Fruit fly (Drosophila melanogaster) whole organism, adult: ENCODE data around the gene alt.

Source experiments
- CG11617 ChIP-seq: fragments of 200-800 bp; sonication (Bioruptor generic); optimal IDR thresholded peaks from 2 replicates; lab custom pipeline; 2017; ENCODE audit warnings: mild to moderate bottlenecking, missing biosample characterization, missing genetic modification reagents, missing genetic modification characterization
- CG12768 ChIP-seq: fragments of 200-800 bp; sonication (Bioruptor generic); optimal IDR thresholded peaks from 2 replicates; lab custom pipeline; 2017; ENCODE audit warnings: missing biosample characterization, missing genetic modification characterization, mild to moderate bottlenecking, moderate library complexity, missing genetic modification reagents
- CG1620 ChIP-seq: fragments of 200-800 bp; sonication (Bioruptor generic); optimal IDR thresholded peaks from 2 replicates; lab custom pipeline; 2016; ENCODE audit warnings: missing biosample characterization, missing genetic modification characterization
- CG33017 ChIP-seq: fragments of 200-800 bp; sonication (Bioruptor generic); optimal IDR thresholded peaks from 2 replicates; lab custom pipeline; 2018; ENCODE audit warnings: missing biosample characterization, mild to moderate bottlenecking, missing genetic modification characterization, moderate library complexity
- CG7045 ChIP-seq: fragments of 200-800 bp; sonication (Bioruptor generic); optimal IDR thresholded peaks from 2 replicates; lab custom pipeline; 2017; ENCODE audit warnings: missing biosample characterization, mild to moderate bottlenecking, missing genetic modification characterization
- Clk ChIP-seq: fragments of 200-800 bp; sonication (Bioruptor generic); optimal IDR thresholded peaks from 2 replicates; lab custom pipeline; 2017; ENCODE audit warnings: missing biosample characterization, missing genetic modification characterization
- Crg-1 ChIP-seq: fragments of 200-800 bp; sonication (Bioruptor generic); optimal IDR thresholded peaks from 2 replicates; lab custom pipeline; 2016; ENCODE audit warnings: missing biosample characterization, missing genetic modification characterization
- Hr96 ChIP-seq: fragments of 200-800 bp; sonication (Bioruptor generic); optimal IDR thresholded peaks from 2 replicates; lab custom pipeline; 2016; ENCODE audit warnings: missing biosample characterization, missing genetic modification characterization
- Mnt ChIP-seq: fragments of 200-800 bp; sonication (Bioruptor generic); optimal IDR thresholded peaks from 2 replicates; lab custom pipeline; 2016; ENCODE audit warnings: missing biosample characterization, mild to moderate bottlenecking, missing genetic modification characterization
- cnc ChIP-seq, 2 experiments: fragments of >200 bp; optimal IDR thresholded peaks; 2 replicates each; lab custom pipeline; 2017
- kay ChIP-seq: fragments of 200-800 bp; sonication (Bioruptor generic); peaks from one replicate; lab custom pipeline; 2016; ENCODE audit warnings: missing biosample characterization, missing genetic modification characterization, borderline replicate concordance
- tj ChIP-seq: fragments of 200-800 bp; sonication (Bioruptor generic); optimal IDR thresholded peaks from 3 replicates; lab custom pipeline; 2017; ENCODE audit warnings: missing biosample characterization, mild to moderate bottlenecking, missing genetic modification characterization, moderate library complexity
- toe ChIP-seq: fragments of 200-800 bp; sonication (Bioruptor generic); optimal IDR thresholded peaks from 2 replicates; lab custom pipeline; 2016; ENCODE audit warnings: missing biosample characterization, missing genetic modification characterization

DNA sequence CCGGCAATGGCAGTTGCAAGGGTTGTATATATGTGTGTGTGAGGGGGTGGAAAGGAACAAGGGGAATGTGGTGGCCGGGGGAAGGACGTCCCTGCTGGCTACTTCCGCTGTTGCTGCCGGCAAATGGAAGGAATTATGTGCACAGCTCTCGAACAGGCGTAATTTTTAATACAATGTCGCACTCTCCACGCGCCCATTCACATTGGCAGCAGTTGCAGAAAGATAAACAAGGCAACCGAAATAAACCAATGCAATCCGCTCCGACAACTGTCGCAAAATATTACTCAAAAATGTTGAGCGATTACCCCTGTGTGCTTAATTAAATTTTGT, 29.3 kb upstream of the alt start:
- TF ChIP-seq cnc (optimal IDR thresholded peaks at IDR 0.05; lab: Kevin White, UChicago) = no peak
- TF ChIP-seq kay (GFP tag; lab: Kevin White, UChicago) = no peak
- no peak for TF ChIP-seq CG33017
- TF ChIP-seq tj (GFP tag; lab: Kevin White, UChicago) = no peak
- no peak for TF ChIP-seq Crg-1 (GFP tag; lab: Kevin White, UChicago)
- no peak for TF ChIP-seq CG7045 (GFP tag; lab: Kevin White, UChicago)
- TF ChIP-seq CG11617 (GFP tag; lab: Kevin White, UChicago) = no peak
- no peak for TF ChIP-seq CG12768 (GFP tag; lab: Kevin White, UChicago)
- no peak for TF ChIP-seq toe
- no peak for TF ChIP-seq Mnt (GFP tag; lab: Kevin White, UChicago)
- no peak for TF ChIP-seq Clk (GFP tag; lab: Kevin White, UChicago)
- TF ChIP-seq Hr96 = no peak
- no peak for TF ChIP-seq CG1620 (GFP tag; lab: Kevin White, UChicago)
